Worm (Caenorhabditis elegans): Measurements from ENCODE around the gene ZK792.1.

Gene ZK792.1

ce11 chrIV:11646908-11647307, 12.7 kb upstream of the ZK792.1 start:
- TF ChIP-seq unc-62 (GFP tag; optimal IDR thresholded peaks at IDR 0.05) = no peak

ce11 chrIV:11649031-11649430, 10.6 kb upstream of the ZK792.1 start, which contains the start of gene ZK809.8:
Gene ZK809.8 (minus strand): TSS chrIV:11649064.
- no peak for TF ChIP-seq unc-62 (GFP tag; optimal IDR thresholded peaks at IDR 0.05)

- no peak for TF ChIP-seq unc-62 (GFP tag; optimal IDR thresholded peaks at IDR 0.05)
These were observed 9.3 kb upstream of the ZK792.1 start for ce11 chrIV:11650344-11650743.

ce11 chrIV:11651965-11652453, 7.6 kb upstream of the ZK792.1 start, which contains the start of the genes acl-3 and ndub-6:
Gene acl-3 (minus strand): TSS chrIV:11652023.
Gene ndub-6 (plus strand): TSS chrIV:11652403.
- no peak for TF ChIP-seq unc-62 (GFP tag; optimal IDR thresholded peaks at IDR 0.05)

ce11 chrIV:11655370-11655769, 4.3 kb upstream of the ZK792.1 start, which contains the start of gene ent-1:
Gene ent-1 (minus strand): TSS chrIV:11655470.
- TF ChIP-seq unc-62 (GFP tag; optimal IDR thresholded peaks at IDR 0.05) = no peak

ce11 chrIV:11656144-11656780, 3.4 kb upstream of the ZK792.1 start, which contains the start of gene ZK809.5:
Gene ZK809.5 (plus strand): TSS chrIV:11656730.
- TF ChIP-seq unc-62 (GFP tag; optimal IDR thresholded peaks at IDR 0.05) = no peak

ce11 chrIV:11665010-11665409, 5.4 kb downstream of the ZK792.1 start, which contains the start of gene ZK809.9:
Gene ZK809.9 (plus strand): TSS chrIV:11665310.
- TF ChIP-seq unc-62 (GFP tag; optimal IDR thresholded peaks at IDR 0.05) = no peak

- TF ChIP-seq unc-62 (GFP tag; optimal IDR thresholded peaks at IDR 0.05) = no peak
These were observed 8.4 kb downstream of the ZK792.1 start, which contains the start of gene atg-4.2 for ce11 chrIV:11668001-11668400. Gene atg-4.2 (plus strand): TSS chrIV:11668024.

ce11 chrIV:11673543-11673942, 13.9 kb downstream of the ZK792.1 start, which contains the start of gene inx-8:
Gene inx-8 (plus strand): TSS chrIV:11673843.
- TF ChIP-seq unc-62 (GFP tag; optimal IDR thresholded peaks at IDR 0.05) = no peak

- no peak for TF ChIP-seq unc-62 (GFP tag; optimal IDR thresholded peaks at IDR 0.05)
These were observed 16.4 kb downstream of the ZK792.1 start, which contains the start of gene inx-9 for ce11 chrIV:11676054-11676453. Gene inx-9 (plus strand): TSS chrIV:11676354.

- TF ChIP-seq unc-62 (GFP tag; optimal IDR thresholded peaks at IDR 0.05) = no peak
These were observed 22.3 kb downstream of the ZK792.1 start, which contains the start of gene ZK792.4 for ce11 chrIV:11681905-11682304. Gene ZK792.4 (minus strand): TSS chrIV:11682005.

ce11 chrIV:11688018-11688417, 28.4 kb downstream of the ZK792.1 start, which contains the start of gene ZK792.5:
Gene ZK792.5 (minus strand): TSS chrIV:11688118.
- TF ChIP-seq unc-62 (GFP tag; optimal IDR thresholded peaks at IDR 0.05) = no peak

ce11 chrIV:11690988-11691387, 31.3 kb downstream of the ZK792.1 start, which contains the start of gene let-60:
Gene let-60 (minus strand): TSS chrIV:11691088.
- TF ChIP-seq unc-62 (GFP tag; optimal IDR thresholded peaks at IDR 0.05) = no peak

- no peak for TF ChIP-seq unc-62 (GFP tag; optimal IDR thresholded peaks at IDR 0.05)
These were observed 31.9 kb downstream of the ZK792.1 start for ce11 chrIV:11691524-11691923.

ce11 chrIV:11692071-11692673, 32.5 kb downstream of the ZK792.1 start:
- TF ChIP-seq unc-62 (GFP tag; optimal IDR thresholded peaks at IDR 0.05) = no peak

- TF ChIP-seq unc-62 (GFP tag; optimal IDR thresholded peaks at IDR 0.05) = no peak
These were observed 33.8 kb downstream of the ZK792.1 start, which contains the start of gene ZK792.12 for ce11 chrIV:11693493-11693892. Gene ZK792.12 (plus strand): TSS chrIV:11693793.
